Fruit fly (Drosophila melanogaster) Kc167 (cell line): Measurements from ENCODE around the gene Ced-12.

Source experiments
- Myc ChIP-seq: fragments of >200 bp; optimal IDR thresholded peaks from 2 replicates; lab custom pipeline; 2017; ENCODE audit warnings: missing external identifiers
- Sin3A ChIP-seq: fragments of >200 bp; optimal IDR thresholded peaks from 2 replicates; lab custom pipeline; 2018; ENCODE audit warnings: missing external identifiers
- insv ChIP-seq: fragments of >200 bp; optimal IDR thresholded peaks from 3 replicates; lab custom pipeline; 2018; ENCODE audit warnings: missing external identifiers
- psq ChIP-seq: fragments of >200 bp; optimal IDR thresholded peaks from 2 replicates; lab custom pipeline; 2017; ENCODE audit warnings: missing external identifiers

dm6 chr2L:12063035-12063434 lies 34.6 kb upstream of the Ced-12 start, which contains the start of gene Rab3-GAP:
- no peak for TF ChIP-seq psq (lab: Kevin White, UChicago)
- TF ChIP-seq insv (lab: Kevin White, UChicago): no peak
- no peak for TF ChIP-seq Sin3A (lab: Kevin White, UChicago)
- TF ChIP-seq Myc (lab: Kevin White, UChicago): no peak
